Fruit fly (Drosophila melanogaster): ENCODE measurements around the gene Acbp4.

The Acbp4 gene

DNA sequence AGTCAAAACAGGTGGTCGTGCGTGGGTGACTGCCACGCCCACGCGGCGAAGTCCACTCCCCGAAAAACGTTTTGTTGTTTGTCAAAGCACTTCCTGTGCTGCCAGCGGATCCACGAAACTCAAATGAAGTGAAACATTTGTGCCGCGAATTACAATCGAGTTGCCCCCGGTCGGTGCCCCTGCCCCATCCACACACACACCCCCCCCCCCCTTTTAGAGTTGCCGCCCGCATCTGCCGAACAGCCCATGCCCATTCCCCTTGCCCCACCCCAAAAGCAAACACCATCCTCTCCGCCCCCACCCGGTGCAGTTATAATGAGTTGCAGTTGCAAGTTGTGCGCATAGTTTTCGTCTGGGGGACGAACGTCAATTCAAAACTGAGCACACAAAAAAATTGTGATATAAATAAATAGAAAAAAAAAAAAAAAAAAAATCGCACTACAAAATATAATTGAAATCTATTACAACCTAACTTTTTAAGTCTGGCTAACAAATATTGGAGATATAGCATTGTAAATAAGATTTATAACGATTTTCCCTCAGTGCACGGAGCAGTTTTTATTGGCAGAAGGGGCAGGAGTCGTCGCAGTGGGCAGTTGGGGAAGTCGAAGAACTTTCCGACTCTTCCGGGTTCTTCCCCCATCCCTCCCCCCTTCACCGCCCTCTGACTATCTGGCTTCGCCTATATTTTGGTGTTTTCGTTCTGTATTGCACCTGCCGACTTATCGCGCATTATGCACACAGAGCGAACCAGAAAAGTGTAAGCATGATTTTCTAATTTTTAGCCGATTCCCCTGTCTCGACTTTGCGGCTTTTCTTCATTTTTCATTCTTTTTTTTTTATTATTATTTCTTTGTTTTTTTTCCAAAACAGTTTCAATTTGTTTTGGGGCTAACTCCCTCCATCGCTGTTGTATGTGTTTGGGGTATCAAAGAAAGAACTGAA is 23.7 kb upstream of the Acbp4 start (continued):
- no peak for TF ChIP-seq Eip93F (GFP tag; optimal IDR thresholded peaks at IDR 0.05)
- TF ChIP-seq Hr4 (GFP tag; optimal IDR thresholded peaks at IDR 0.05): peak; percentile 85
- peak; percentile 60 for TF ChIP-seq acj6 (GFP tag; optimal IDR thresholded peaks at IDR 0.05)
- peak; percentile 59 for TF ChIP-seq net (GFP tag; optimal IDR thresholded peaks at IDR 0.05)
- TF ChIP-seq CG8119 (GFP tag; IDR thresholded peaks at IDR 0.05): peak; percentile 87
- no peak for TF ChIP-seq Ets21C (GFP tag; optimal IDR thresholded peaks at IDR 0.05)
- TF ChIP-seq topi (GFP tag; optimal IDR thresholded peaks at IDR 0.05): peak; percentile 10
- no peak for TF ChIP-seq lz (GFP tag; optimal IDR thresholded peaks at IDR 0.05)
- TF ChIP-seq fd59A (GFP tag; optimal IDR thresholded peaks at IDR 0.05): no peak
- TF ChIP-seq dsx (GFP tag; optimal IDR thresholded peaks at IDR 0.05; ENCODE audit: poor library complexity, severe bottlenecking): peak; percentile 13
- peak; percentile 68; the same call in 1 of the 2 replicates for TF ChIP-seq CG11294 (GFP tag; IDR thresholded peaks at IDR 0.05)
- TF ChIP-seq CG1621 (tag; optimal IDR thresholded peaks at IDR 0.05): no peak
- TF ChIP-seq Hr39 (GFP tag; optimal IDR thresholded peaks at IDR 0.05): no peak
- TF ChIP-seq Eip78C (GFP tag): peak; percentile 86
- no peak for TF ChIP-seq esn (GFP tag; optimal IDR thresholded peaks at IDR 0.05)
- peak; percentile 83 for TF ChIP-seq eg (GFP tag; IDR thresholded peaks at IDR 0.05)
- peak; percentile 33 for TF ChIP-seq CG11762 (GFP tag; optimal IDR thresholded peaks at IDR 0.05; ENCODE audit: insufficient read depth)
- no peak for TF ChIP-seq ss (GFP tag; optimal IDR thresholded peaks at IDR 0.05)
- TF ChIP-seq CG8632 (GFP tag; optimal IDR thresholded peaks at IDR 0.05): peak; percentile 32
- TF ChIP-seq CG10669 (GFP tag; optimal IDR thresholded peaks at IDR 0.05): no peak

DNA sequence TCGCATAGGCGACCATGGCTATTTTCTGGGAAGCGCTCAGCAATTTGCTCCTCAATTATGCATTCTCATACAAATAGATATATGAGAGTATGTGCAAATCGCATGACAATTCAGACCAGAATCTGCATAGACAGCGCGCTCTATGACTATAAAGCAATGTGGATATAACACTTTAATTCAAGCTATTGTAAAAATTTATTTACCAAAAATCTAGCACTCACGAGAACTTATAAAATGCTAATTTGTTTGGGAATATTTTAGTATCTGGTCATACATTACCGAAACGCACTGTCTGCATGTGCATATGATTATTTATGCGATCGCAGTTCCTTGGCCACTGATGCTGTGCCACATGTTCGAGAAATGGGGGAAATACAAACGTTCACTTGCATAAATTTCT is 22.8 kb upstream of the Acbp4 start:
- TF ChIP-seq CG10631 (GFP tag; optimal IDR thresholded peaks at IDR 0.05): peak; percentile 65
- TF ChIP-seq Sox102F (GFP tag; optimal IDR thresholded peaks at IDR 0.05): peak; percentile 30
- TF ChIP-seq CG11762 (GFP tag; optimal IDR thresholded peaks at IDR 0.05; ENCODE audit: insufficient read depth): peak; percentile 66
- TF ChIP-seq dsx (GFP tag; optimal IDR thresholded peaks at IDR 0.05; ENCODE audit: poor library complexity, severe bottlenecking): peak; percentile 81
- TF ChIP-seq topi (GFP tag; optimal IDR thresholded peaks at IDR 0.05): peak; percentile 61
- peak; percentile 44 for TF ChIP-seq CG8319 (GFP tag; optimal IDR thresholded peaks at IDR 0.05)
- TF ChIP-seq OdsH (GFP tag; optimal IDR thresholded peaks at IDR 0.05): peak; percentile 82
- TF ChIP-seq CG15336 (GFP tag; IDR thresholded peaks at IDR 0.05): peak; percentile 91
- peak; percentile 75 for TF ChIP-seq Eip75B (GFP tag; optimal IDR thresholded peaks at IDR 0.05)
- peak; percentile 35 for TF ChIP-seq lz (GFP tag; optimal IDR thresholded peaks at IDR 0.05)
- peak; percentile 75 for TF ChIP-seq CG6808 (GFP tag; optimal IDR thresholded peaks at IDR 0.05)
- peak; percentile 95 for TF ChIP-seq Eip78C (GFP tag)
- no peak for TF ChIP-seq svp (GFP tag)
- peak; percentile 83 for TF ChIP-seq CG11294 (GFP tag; IDR thresholded peaks at IDR 0.05)
- peak; percentile 50 for TF ChIP-seq CG16779 (tag; optimal IDR thresholded peaks at IDR 0.05)
- peak; percentile 67 for TF ChIP-seq fd59A (GFP tag; optimal IDR thresholded peaks at IDR 0.05)
- TF ChIP-seq Ets96B (tag; optimal IDR thresholded peaks at IDR 0.05): peak; percentile 86
- TF ChIP-seq achi (GFP tag; optimal IDR thresholded peaks at IDR 0.05): peak; percentile 79
- peak; percentile 52 for TF ChIP-seq CG34406 (GFP tag; optimal IDR thresholded peaks at IDR 0.05)
- TF ChIP-seq salr (GFP tag; optimal IDR thresholded peaks at IDR 0.05): peak; percentile 56 to 60
- TF ChIP-seq CG32006 (GFP tag; optimal IDR thresholded peaks at IDR 0.05): peak; percentile 81
- peak; percentile 72 for TF ChIP-seq CG1621 (tag; optimal IDR thresholded peaks at IDR 0.05)
- peak; percentile 28 for TF ChIP-seq Sox15 (GFP tag; optimal IDR thresholded peaks at IDR 0.05)
- TF ChIP-seq CG6163 (GFP tag; IDR thresholded peaks at IDR 0.05): peak; percentile 93
- no peak for TF ChIP-seq fkh (GFP tag; optimal IDR thresholded peaks at IDR 0.05)
- TF ChIP-seq acj6 (GFP tag; optimal IDR thresholded peaks at IDR 0.05): peak; percentile 78
- peak; percentile 49 for TF ChIP-seq cyc (GFP tag; optimal IDR thresholded peaks at IDR 0.05)
- peak; percentile 12 for TF ChIP-seq fd85E (GFP tag; optimal IDR thresholded peaks at IDR 0.05)
- TF ChIP-seq CG8632 (GFP tag; optimal IDR thresholded peaks at IDR 0.05): peak; percentile 41
- TF ChIP-seq Ets21C (GFP tag; optimal IDR thresholded peaks at IDR 0.05): peak; percentile 19
- TF ChIP-seq Smox (GFP tag; optimal IDR thresholded peaks at IDR 0.05): peak; percentile 36
- TF ChIP-seq CG10669 (GFP tag; optimal IDR thresholded peaks at IDR 0.05): peak; percentile 81
- TF ChIP-seq Hr38 (GFP tag; optimal IDR thresholded peaks at IDR 0.05): no peak
- peak; percentile 35 for TF ChIP-seq Hr39 (GFP tag; optimal IDR thresholded peaks at IDR 0.05)
- peak; percentile 63 for TF ChIP-seq CG7368 (GFP tag; optimal IDR thresholded peaks at IDR 0.05)
- peak; percentile 49 for TF ChIP-seq CG6792 (GFP tag; optimal IDR thresholded peaks at IDR 0.05)
- TF ChIP-seq dac (GFP tag; optimal IDR thresholded peaks at IDR 0.05): peak; percentile 40
- TF ChIP-seq Sox14 (GFP tag; optimal IDR thresholded peaks at IDR 0.05): peak; percentile 75
- peak; percentile 52 for TF ChIP-seq CG31627 (GFP tag; optimal IDR thresholded peaks at IDR 0.05)
